Worm (Caenorhabditis elegans) whole organism, mixed stage, embryonic: ENCODE results near the gene pho-5.

Experiments used
- M03D4.4 ChIP-seq: sonication (generic microtip); optimal IDR thresholded peaks from 2 replicates; lab custom pipeline; 2017; ENCODE audit warnings: mild to moderate bottlenecking, missing genetic modification characterization, missing compliant biosample characterization
- bed-3 ChIP-seq: fragments of 200-800 bp; sonication (Bioruptor generic); optimal IDR thresholded peaks from 3 replicates; lab custom pipeline; 2018; ENCODE audit warnings: mild to moderate bottlenecking, missing genetic modification characterization, moderate library complexity, missing compliant biosample characterization
- blmp-1 ChIP-seq: fragments of 150-350 bp; optimal IDR thresholded peaks from 2 replicates; lab custom pipeline; 2014; ENCODE audit warnings: missing biosample characterization, missing genetic modification characterization
- ceh-39 ChIP-seq: fragments of 150-350 bp; optimal IDR thresholded peaks from 2 replicates; lab custom pipeline; 2014; ENCODE audit warnings: missing biosample characterization, missing genetic modification characterization
- ceh-43 ChIP-seq: fragments of 200-800 bp; sonication (Bioruptor generic); optimal IDR thresholded peaks from 2 replicates; lab custom pipeline; 2018; ENCODE audit warnings: mild to moderate bottlenecking, missing genetic modification characterization, moderate library complexity, missing compliant biosample characterization
- ceh-83 ChIP-seq: fragments of 200-800 bp; sonication (Bioruptor generic); optimal IDR thresholded peaks from 2 replicates; lab custom pipeline; 2018; ENCODE audit warnings: mild to moderate bottlenecking, missing genetic modification characterization, missing compliant biosample characterization
- ces-1 ChIP-seq: fragments of 150-350 bp; optimal IDR thresholded peaks from 2 replicates; lab custom pipeline; 2014; ENCODE audit warnings: missing biosample characterization, missing genetic modification reagents, missing genetic modification characterization
- cnd-1 ChIP-seq: fragments of 200-800 bp; sonication (Bioruptor generic); optimal IDR thresholded peaks from 2 replicates; lab custom pipeline; 2018; ENCODE audit warnings: mild to moderate bottlenecking, missing genetic modification characterization, missing compliant biosample characterization
- drap-1 ChIP-seq: fragments of 200-800 bp; sonication (Bioruptor generic); optimal IDR thresholded peaks from 3 replicates; lab custom pipeline; 2018; ENCODE audit warnings: mild to moderate bottlenecking, missing genetic modification characterization, missing compliant biosample characterization
- elt-3 ChIP-seq: fragments of 150-350 bp; optimal IDR thresholded peaks from 2 replicates; lab custom pipeline; 2014; ENCODE audit warnings: missing biosample characterization, missing genetic modification characterization
- flh-1 ChIP-seq: fragments of 200-800 bp; sonication (Bioruptor generic); optimal IDR thresholded peaks from 2 replicates; lab custom pipeline; 2018; ENCODE audit warnings: mild to moderate bottlenecking, missing genetic modification characterization, moderate library complexity, missing compliant biosample characterization
- ham-2 ChIP-seq: fragments of 200-800 bp; sonication (Bioruptor generic); optimal IDR thresholded peaks from 2 replicates; lab custom pipeline; 2018; ENCODE audit warnings: mild to moderate bottlenecking, missing genetic modification characterization, missing compliant biosample characterization
- lin-13 ChIP-seq: fragments of 150-350 bp; optimal IDR thresholded peaks from 2 replicates; lab custom pipeline; 2014; ENCODE audit warnings: missing biosample characterization, missing genetic modification characterization
- lin-32 ChIP-seq: fragments of 200-800 bp; sonication (Bioruptor generic); optimal IDR thresholded peaks from 2 replicates; lab custom pipeline; 2018; ENCODE audit warnings: mild to moderate bottlenecking, missing genetic modification characterization, missing compliant biosample characterization
- lsy-2 ChIP-seq: fragments of 150-350 bp; optimal IDR thresholded peaks from 2 replicates; lab custom pipeline; 2014; ENCODE audit warnings: missing biosample characterization, missing genetic modification characterization
- mab-5 ChIP-seq: fragments of 150-350 bp; optimal IDR thresholded peaks from 2 replicates; lab custom pipeline; 2014; ENCODE audit warnings: missing biosample characterization, missing genetic modification characterization
- mep-1 ChIP-seq: fragments of 150-350 bp; optimal IDR thresholded peaks from 2 replicates; lab custom pipeline; 2017; ENCODE audit warnings: missing biosample characterization, missing genetic modification reagents, missing genetic modification characterization, inconsistent platforms
- mls-2 ChIP-seq: sonication (generic microtip); optimal IDR thresholded peaks from 2 replicates; lab custom pipeline; 2016; ENCODE audit warnings: mild to moderate bottlenecking, missing genetic modification characterization, moderate library complexity, missing compliant biosample characterization
- nhr-12 ChIP-seq: fragments of 150-350 bp; optimal IDR thresholded peaks from 2 replicates; lab custom pipeline; 2014; ENCODE audit warnings: missing biosample characterization, missing genetic modification characterization
- nhr-2 ChIP-seq: fragments of 150-350 bp; optimal IDR thresholded peaks from 2 replicates; lab custom pipeline; 2014; ENCODE audit warnings: missing biosample characterization, missing genetic modification characterization
- nhr-237 ChIP-seq: fragments of 150-350 bp; optimal IDR thresholded peaks from 2 replicates; lab custom pipeline; 2014; ENCODE audit warnings: missing biosample characterization, missing genetic modification characterization
- nhr-28 ChIP-seq: fragments of 150-350 bp; optimal IDR thresholded peaks from 2 replicates; lab custom pipeline; 2014; ENCODE audit warnings: missing biosample characterization, missing genetic modification characterization
- nhr-76 ChIP-seq: sonication (generic microtip); optimal IDR thresholded peaks from 2 replicates; lab custom pipeline; 2017; ENCODE audit warnings: missing biosample characterization, missing genetic modification characterization
- pha-4 ChIP-seq: fragments of 150-350 bp; optimal IDR thresholded peaks from 2 replicates; lab custom pipeline; 2018; ENCODE audit warnings: missing biosample characterization, missing genetic modification reagents, missing genetic modification characterization
- sem-2 ChIP-seq: fragments of 200-800 bp; sonication (Bioruptor generic); optimal IDR thresholded peaks from 2 replicates; lab custom pipeline; 2018; ENCODE audit warnings: mild to moderate bottlenecking, missing genetic modification characterization, missing compliant biosample characterization
- snpc-4 ChIP-seq: fragments of 150-350 bp; optimal IDR thresholded peaks from 2 replicates; lab custom pipeline; 2014; ENCODE audit warnings: missing biosample characterization, missing genetic modification characterization
- sptf-1 ChIP-seq: sonication (generic microtip); optimal IDR thresholded peaks from 2 replicates; lab custom pipeline; 2017; ENCODE audit warnings: mild to moderate bottlenecking, missing genetic modification characterization, moderate library complexity, missing compliant biosample characterization
- tbx-8 ChIP-seq: fragments of 200-800 bp; sonication (Bioruptor generic); optimal IDR thresholded peaks from 2 replicates; lab custom pipeline; 2018; ENCODE audit warnings: mild to moderate bottlenecking, missing genetic modification characterization, moderate library complexity, missing compliant biosample characterization
- unc-120 ChIP-seq: sonication (generic microtip); optimal IDR thresholded peaks from 2 replicates; lab custom pipeline; 2017; ENCODE audit warnings: missing genetic modification characterization, missing compliant biosample characterization; ENCODE audit not compliant: poor library complexity, severe bottlenecking
- unc-39 ChIP-seq: fragments of 150-350 bp; optimal IDR thresholded peaks from 2 replicates; lab custom pipeline; 2014; ENCODE audit warnings: missing biosample characterization, missing genetic modification characterization
- zip-8 ChIP-seq: fragments of 150-350 bp; optimal IDR thresholded peaks from 2 replicates; lab custom pipeline; 2014; ENCODE audit warnings: missing biosample characterization, missing genetic modification characterization
- ztf-11 ChIP-seq: fragments of 150-350 bp; optimal IDR thresholded peaks from 2 replicates; lab custom pipeline; 2014; ENCODE audit warnings: missing biosample characterization, missing genetic modification characterization

Gene pho-5

DNA sequence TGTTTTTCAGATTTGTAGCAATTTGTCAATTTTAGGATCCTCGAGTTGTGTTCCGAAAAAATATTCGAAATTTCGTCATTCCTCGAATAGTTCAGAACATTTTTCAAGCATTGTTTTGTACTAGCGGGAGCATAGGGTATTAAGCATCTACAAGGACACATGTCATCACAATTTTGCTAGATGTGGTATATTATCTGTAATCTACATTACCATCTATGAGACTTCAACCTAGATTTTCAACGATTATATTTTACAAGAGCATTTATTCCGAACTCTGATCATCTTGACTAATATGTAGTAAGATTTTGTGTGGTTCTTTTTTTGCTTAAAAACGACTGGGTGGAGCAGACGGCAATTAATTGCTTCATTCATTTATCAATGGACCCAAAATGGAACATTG is 22.7 kb downstream of the pho-5 start:
- TF ChIP-seq lin-13 (tag; lab: Kevin White, UChicago) (no peak), nhr-237 (no peak), ces-1 (no peak), zip-8 (no peak), sptf-1 (tag; lab: Kevin White, UChicago) (no peak), M03D4.4 (tag; lab: Kevin White, UChicago) (no peak), nhr-12 (tag; lab: Kevin White, UChicago) (no peak), mep-1 (tag; lab: Kevin White, UChicago) (no peak), pha-4 (no peak), flh-1 (GFP tag; lab: Kevin White, UChicago) (no peak), ceh-39 (no peak), lin-32 (no peak)

DNA sequence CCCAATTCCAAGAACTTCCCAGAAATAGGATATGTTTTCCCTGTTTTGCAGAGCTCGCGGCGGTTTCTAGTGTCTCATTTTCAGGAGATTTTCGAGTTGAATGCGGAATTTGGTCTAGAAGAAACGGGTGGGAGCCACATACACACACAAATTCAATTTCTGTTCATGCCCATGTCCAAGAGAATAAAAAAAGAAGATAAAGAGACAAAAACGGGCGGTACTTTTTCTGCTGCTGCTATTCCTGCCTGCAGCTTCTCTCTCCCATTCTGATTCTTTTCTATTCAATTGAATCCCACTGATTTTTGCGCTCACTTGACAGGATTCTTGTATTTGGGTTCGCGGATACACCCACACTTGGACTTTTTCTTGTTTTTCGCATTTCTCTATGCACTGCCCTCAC is 23.1 kb downstream of the pho-5 start:
- no peak for TF ChIP-seq blmp-1 (tag; lab: Kevin White, UChicago)
- peak; percentile 34 for TF ChIP-seq ces-1

DNA sequence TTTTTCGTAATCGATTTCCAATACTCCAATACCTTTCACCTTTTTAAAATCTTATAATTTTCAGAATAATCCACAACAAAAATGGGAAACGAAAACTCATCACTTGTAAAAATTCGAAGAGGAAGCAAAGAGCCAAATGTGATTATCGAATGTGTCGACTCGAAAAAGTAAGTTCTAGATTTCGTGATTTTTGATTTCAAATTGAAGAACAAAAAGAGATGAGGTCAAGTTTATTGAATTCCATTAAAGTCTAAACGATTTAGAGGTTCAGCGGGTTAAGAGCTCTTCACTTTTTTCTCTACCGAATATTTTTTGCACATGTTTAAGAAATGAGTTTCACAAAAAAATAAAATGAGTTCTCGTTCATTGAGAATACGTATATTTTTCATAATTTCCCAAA is 26.8 kb downstream of the pho-5 start, which contains the start of gene B0361.4:
Gene B0361.4, plus strand, starts transcription at position 61 of the 400 bp plus-strand sequence.
- TF ChIP-seq mep-1 (tag; lab: Kevin White, UChicago) (no peak), nhr-2 (tag; lab: Kevin White, UChicago) (no peak), blmp-1 (tag; lab: Kevin White, UChicago) (no peak), mab-5 (tag; lab: Kevin White, UChicago) (no peak), pha-4 (no peak), ceh-83 (GFP tag; lab: Kevin White, UChicago) (no peak), unc-120 (tag; lab: Kevin White, UChicago) (no peak), flh-1 (GFP tag; lab: Kevin White, UChicago) (no peak), lsy-2 (tag; lab: Kevin White, UChicago) (no peak), mls-2 (tag; lab: Kevin White, UChicago) (no peak), unc-39 (tag; lab: Kevin White, UChicago) (no peak), cnd-1 (tag; lab: Kevin White, UChicago) (no peak), elt-3 (tag; lab: Kevin White, UChicago) (no peak), sem-2 (GFP tag; lab: Kevin White, UChicago) (no peak), nhr-12 (tag; lab: Kevin White, UChicago) (no peak), nhr-28 (tag; lab: Kevin White, UChicago) (no peak), nhr-76 (no peak), tbx-8 (no peak), ztf-11 (no peak), snpc-4 (tag; lab: Kevin White, UChicago) (no peak)

DNA sequence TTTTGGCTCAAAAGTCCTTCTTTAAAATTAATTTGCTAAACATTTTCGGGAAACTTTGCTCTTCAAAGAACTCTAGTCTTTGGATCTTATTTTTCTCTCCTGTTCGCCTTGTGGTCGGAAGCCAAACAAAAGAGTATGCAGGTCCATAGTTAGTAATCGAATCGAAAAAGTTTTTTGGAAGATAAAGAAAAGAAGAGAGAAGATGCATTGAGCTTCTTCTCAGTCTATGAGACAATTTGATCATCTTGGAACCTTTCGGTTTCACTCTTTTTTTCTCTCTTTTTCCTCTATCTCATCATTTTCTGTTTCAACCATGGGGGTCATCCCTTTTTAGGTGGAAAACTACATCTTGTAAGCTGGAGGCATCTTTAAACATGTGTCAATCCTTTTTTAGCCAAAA is 32.0 kb downstream of the pho-5 start:
- peak; percentile 81 for TF ChIP-seq ces-1
- no peak for TF ChIP-seq snpc-4 (tag; lab: Kevin White, UChicago)

- TF ChIP-seq flh-1 (GFP tag; lab: Kevin White, UChicago) = no peak
- no peak for TF ChIP-seq lsy-2 (tag; lab: Kevin White, UChicago)
- no peak for TF ChIP-seq ham-2
- TF ChIP-seq nhr-28 (tag; lab: Kevin White, UChicago) = no peak
- no peak for TF ChIP-seq ceh-43
- TF ChIP-seq, all 35 proteins: peak for 0
Observed at ce11 chrIII:7247740-7248139, 37.9 kb downstream of the pho-5 start, which contains the start of gene zmp-6. Gene zmp-6 (minus strand): TSS chrIII:7247840.

ce11 chrIII:7246389-7246788 is 39.3 kb downstream of the pho-5 start:
- TF ChIP-seq ztf-11 (no peak), unc-39 (tag; lab: Kevin White, UChicago) (no peak), sptf-1 (tag; lab: Kevin White, UChicago) (no peak), bed-3 (GFP tag; lab: Kevin White, UChicago) (no peak), lin-13 (tag; lab: Kevin White, UChicago) (no peak), lsy-2 (tag; lab: Kevin White, UChicago) (no peak), sem-2 (GFP tag; lab: Kevin White, UChicago) (no peak), ceh-83 (GFP tag; lab: Kevin White, UChicago) (no peak), drap-1 (GFP tag; lab: Kevin White, UChicago) (no peak), tbx-8 (no peak), ceh-43 (no peak), cnd-1 (tag; lab: Kevin White, UChicago) (no peak), zip-8 (no peak), ces-1 (no peak), flh-1 (GFP tag; lab: Kevin White, UChicago) (no peak)
